Fruit fly (Drosophila melanogaster): ENCODE data around the gene CG5823.

- no peak for TF ChIP-seq pan (optimal IDR thresholded peaks at IDR 0.05)
- TF ChIP-seq EcR (GFP tag; optimal IDR thresholded peaks at IDR 0.05): no peak
- TF ChIP-seq usp (GFP tag; optimal IDR thresholded peaks at IDR 0.05): no peak
- TF ChIP-seq CG8478 (optimal IDR thresholded peaks at IDR 0.05): no peak
Observed at dm6 chr3R:17566619-17567489, 32.5 kb upstream of the CG5823 start.
